Worm (Caenorhabditis elegans) whole organism, L2 larva: Measurements from ENCODE around the gene T05A12.4.

ENCODE experiments used
- C34F6.9 ChIP-seq: fragments of 150-350 bp; optimal IDR thresholded peaks from 2 replicates; lab custom pipeline; 2014; ENCODE audit warnings: missing biosample characterization, missing genetic modification characterization
- F13H6.1 ChIP-seq: sonication (generic microtip); optimal IDR thresholded peaks from 2 replicates; lab custom pipeline; 2016; ENCODE audit warnings: missing genetic modification characterization, missing compliant biosample characterization
- Y55F3AM.14 ChIP-seq: fragments of 200-800 bp; sonication (Bioruptor generic); optimal IDR thresholded peaks from 2 replicates; lab custom pipeline; 2018; ENCODE audit warnings: mild to moderate bottlenecking, missing genetic modification characterization, missing compliant biosample characterization
- ZK546.5 ChIP-seq: sonication (generic microtip); optimal IDR thresholded peaks from 2 replicates; lab custom pipeline; 2017; ENCODE audit warnings: missing biosample characterization, missing genetic modification characterization
- alr-1 ChIP-seq: fragments of 150-350 bp; optimal IDR thresholded peaks from 2 replicates; lab custom pipeline; 2014; ENCODE audit warnings: missing biosample characterization, missing genetic modification characterization
- aly-2 ChIP-seq: fragments of 150-350 bp; optimal IDR thresholded peaks from 2 replicates; lab custom pipeline; 2014; ENCODE audit warnings: missing biosample characterization, missing genetic modification characterization
- ama-1 ChIP-seq: fragments of 150-350 bp; optimal IDR thresholded peaks from 2 replicates; lab custom pipeline; 2018; ENCODE audit warnings: inconsistent platforms
- blmp-1 ChIP-seq: sonication (generic microtip); optimal IDR thresholded peaks from 2 replicates; lab custom pipeline; 2017; ENCODE audit warnings: missing genetic modification characterization, mild to moderate bottlenecking, missing compliant biosample characterization, antibody characterized with exemption, moderate library complexity; ENCODE audit not compliant: insufficient read depth
- ceh-16 ChIP-seq: fragments of 150-350 bp; optimal IDR thresholded peaks from 2 replicates; lab custom pipeline; 2014; ENCODE audit warnings: missing biosample characterization, missing genetic modification characterization
- ceh-82 ChIP-seq: fragments of 150-350 bp; optimal IDR thresholded peaks from 2 replicates; lab custom pipeline; 2014; ENCODE audit warnings: missing biosample characterization, missing genetic modification characterization
- crh-2 ChIP-seq: sonication (generic microtip); optimal IDR thresholded peaks from 2 replicates; lab custom pipeline; 2017; ENCODE audit warnings: missing biosample characterization, missing genetic modification characterization
- dmd-4 ChIP-seq: sonication (generic microtip); optimal IDR thresholded peaks from 2 replicates; lab custom pipeline; 2017; ENCODE audit warnings: missing biosample characterization, missing genetic modification characterization
- egl-27 ChIP-seq: sonication (generic microtip); optimal IDR thresholded peaks from 3 replicates; lab custom pipeline; 2017; ENCODE audit warnings: missing biosample characterization, missing genetic modification reagents, missing genetic modification characterization
- elt-3 ChIP-seq: sonication (generic microtip); optimal IDR thresholded peaks from 2 replicates; lab custom pipeline; 2017; ENCODE audit warnings: missing biosample characterization, missing genetic modification characterization
- gmeb-1 ChIP-seq: fragments of 150-350 bp; optimal IDR thresholded peaks from 2 replicates; lab custom pipeline; 2014; ENCODE audit warnings: missing biosample characterization, missing genetic modification characterization
- lin-13 ChIP-seq: fragments of 150-350 bp; optimal IDR thresholded peaks from 2 replicates; lab custom pipeline; 2014; ENCODE audit warnings: missing biosample characterization, missing genetic modification reagents, missing genetic modification characterization
- mab-5 ChIP-seq: fragments of 150-350 bp; optimal IDR thresholded peaks from 2 replicates; lab custom pipeline; 2014; ENCODE audit warnings: missing biosample characterization, missing genetic modification characterization
- mbf-1 ChIP-seq: sonication (generic microtip); optimal IDR thresholded peaks from 2 replicates; lab custom pipeline; 2017; ENCODE audit warnings: missing biosample characterization, missing genetic modification characterization
- mdl-1 ChIP-seq, 2 experiments: fragments of 150-350 bp in 1 of 2; sonication (generic microtip) in 1 of 2; optimal IDR thresholded peaks; 2 replicates each; lab custom pipeline; 2017; ENCODE audit warnings: missing biosample characterization in 2 of 2, missing genetic modification characterization in 2 of 2
- nhr-10 ChIP-seq: sonication (generic microtip); optimal IDR thresholded peaks from 2 replicates; lab custom pipeline; 2017; ENCODE audit warnings: missing biosample characterization, missing genetic modification characterization
- nhr-11 ChIP-seq: fragments of 150-350 bp; optimal IDR thresholded peaks from 2 replicates; lab custom pipeline; 2014; ENCODE audit warnings: missing biosample characterization, missing genetic modification characterization
- nhr-12 ChIP-seq: fragments of 150-350 bp; optimal IDR thresholded peaks from 2 replicates; lab custom pipeline; 2014; ENCODE audit warnings: missing biosample characterization, missing genetic modification characterization
- nhr-21 ChIP-seq: fragments of 150-350 bp; optimal IDR thresholded peaks from 2 replicates; lab custom pipeline; 2014; ENCODE audit warnings: missing biosample characterization, missing genetic modification characterization
- nhr-23 ChIP-seq: fragments of 150-350 bp; optimal IDR thresholded peaks from 2 replicates; lab custom pipeline; 2014; ENCODE audit warnings: missing biosample characterization, missing genetic modification reagents, missing genetic modification characterization
- nhr-237 ChIP-seq: fragments of 150-350 bp; optimal IDR thresholded peaks from 2 replicates; lab custom pipeline; 2014; ENCODE audit warnings: missing biosample characterization, missing genetic modification characterization
- nhr-25 ChIP-seq: fragments of 150-350 bp; sonication (generic microtip); optimal IDR thresholded peaks from 3 replicates; lab custom pipeline; 2014; ENCODE audit warnings: missing biosample characterization, missing genetic modification characterization
- nhr-77 ChIP-seq: fragments of 150-350 bp; optimal IDR thresholded peaks from 2 replicates; lab custom pipeline; 2014; ENCODE audit warnings: missing biosample characterization, missing genetic modification characterization
- sem-4 ChIP-seq: fragments of 150-350 bp; optimal IDR thresholded peaks from 2 replicates; lab custom pipeline; 2014; ENCODE audit warnings: missing biosample characterization, missing genetic modification reagents, missing genetic modification characterization
- skn-1 ChIP-seq: sonication (generic microtip); optimal IDR thresholded peaks from 2 replicates; lab custom pipeline; 2017; ENCODE audit warnings: missing biosample characterization, missing genetic modification characterization
- sma-3 ChIP-seq: sonication (generic microtip); optimal IDR thresholded peaks from 2 replicates; lab custom pipeline; 2016; ENCODE audit warnings: missing genetic modification reagents, missing genetic modification characterization, missing compliant biosample characterization
- unc-55 ChIP-seq: fragments of 150-350 bp; sonication (generic microtip); optimal IDR thresholded peaks from 3 replicates; lab custom pipeline; 2014; ENCODE audit warnings: missing biosample characterization, missing genetic modification reagents, missing genetic modification characterization
- ztf-1 ChIP-seq: fragments of 200-800 bp; sonication (Bioruptor generic); conservative IDR thresholded peaks from 2 replicates; pipeline ENCODE4 v1.3.6; 2022; ENCODE audit warnings: missing genetic modification characterization, missing compliant biosample characterization
- ztf-4 ChIP-seq: fragments of 150-350 bp; optimal IDR thresholded peaks from 2 replicates; lab custom pipeline; 2014; ENCODE audit warnings: missing biosample characterization, missing genetic modification characterization

T05A12.4 gene

DNA sequence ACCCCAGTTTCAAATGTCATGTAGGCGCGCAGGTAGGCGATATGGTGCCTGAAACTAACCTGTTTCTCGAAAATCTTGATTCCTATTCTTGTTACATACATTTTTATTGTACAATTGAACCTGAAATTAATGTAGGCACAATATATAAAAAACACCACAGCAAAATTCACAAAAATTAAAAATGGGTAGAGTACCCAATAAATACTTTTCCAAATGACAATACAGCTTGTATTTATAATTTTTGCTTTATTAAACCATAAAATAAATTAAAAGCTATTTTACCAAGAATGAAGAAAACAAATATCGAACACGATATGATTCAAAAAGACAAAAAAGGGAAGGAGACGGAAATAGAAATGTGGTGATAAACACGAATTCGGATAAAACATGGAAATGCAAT, 4.4 kb upstream of the T05A12.4 start, which contains the start of gene tre-2:
Gene tre-2 (minus strand): TSS at position 101 of the 400 bp plus-strand sequence.
- TF ChIP-seq nhr-25 (tag; lab: Kevin White, UChicago) = no peak
- TF ChIP-seq alr-1 = no peak
- TF ChIP-seq ceh-16 (tag; lab: Kevin White, UChicago) = no peak
- no peak for TF ChIP-seq dmd-4 (tag; lab: Kevin White, UChicago)
- TF ChIP-seq nhr-77 (tag; lab: Kevin White, UChicago) = no peak
- TF ChIP-seq gmeb-1 (tag; lab: Kevin White, UChicago) = no peak
- TF ChIP-seq aly-2 = no peak
- no peak for TF ChIP-seq Y55F3AM.14 (GFP tag; lab: Kevin White, UChicago)
- no peak for TF ChIP-seq C34F6.9 (tag; lab: Kevin White, UChicago)
- no peak for TF ChIP-seq ZK546.5 (tag; lab: Kevin White, UChicago)
- TF ChIP-seq nhr-23 (tag; lab: Kevin White, UChicago) = no peak
- TF ChIP-seq sma-3 (GFP tag; lab: Kevin White, UChicago) = no peak

DNA sequence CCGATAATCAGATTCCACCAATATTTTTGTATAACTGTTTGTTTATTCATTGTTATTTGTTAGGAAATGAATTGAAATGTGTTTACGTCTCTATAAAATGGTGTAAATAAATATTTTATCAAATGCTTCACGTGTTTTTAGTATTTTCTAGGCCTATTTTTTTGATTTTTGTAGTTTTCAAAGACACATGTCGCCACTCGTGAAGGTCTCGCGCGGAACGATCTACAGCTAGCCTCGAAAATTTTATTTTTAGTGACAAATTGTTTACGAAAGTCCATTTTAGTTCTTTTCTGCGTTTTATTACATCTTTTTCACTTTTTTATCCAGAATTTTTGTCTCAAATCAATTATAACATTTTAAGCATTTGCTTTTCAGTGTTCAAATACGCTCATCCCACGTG, 15.8 kb downstream of the T05A12.4 start, which contains the start of gene T22D1.5:
Gene T22D1.5 (plus strand): TSS at position 376 of the 400 bp plus-strand sequence.
- no peak for TF ChIP-seq nhr-11 (tag; lab: Kevin White, UChicago)
- no peak for TF ChIP-seq ztf-1 (GFP tag; lab: Robert Waterston, UW)

- TF ChIP-seq nhr-21 (tag; lab: Kevin White, UChicago) (no peak), nhr-23 (tag; lab: Kevin White, UChicago) (no peak), nhr-237 (tag; lab: Kevin White, UChicago) (no peak), nhr-11 (tag; lab: Kevin White, UChicago) (no peak), lin-13 (GFP tag; lab: Kevin White, UChicago) (no peak), crh-2 (tag; lab: Kevin White, UChicago) (no peak), skn-1 (tag; lab: Kevin White, UChicago) (no peak)
These were observed 16.9 kb downstream of the T05A12.4 start for ce11 chrIV:6904606-6905005.

DNA sequence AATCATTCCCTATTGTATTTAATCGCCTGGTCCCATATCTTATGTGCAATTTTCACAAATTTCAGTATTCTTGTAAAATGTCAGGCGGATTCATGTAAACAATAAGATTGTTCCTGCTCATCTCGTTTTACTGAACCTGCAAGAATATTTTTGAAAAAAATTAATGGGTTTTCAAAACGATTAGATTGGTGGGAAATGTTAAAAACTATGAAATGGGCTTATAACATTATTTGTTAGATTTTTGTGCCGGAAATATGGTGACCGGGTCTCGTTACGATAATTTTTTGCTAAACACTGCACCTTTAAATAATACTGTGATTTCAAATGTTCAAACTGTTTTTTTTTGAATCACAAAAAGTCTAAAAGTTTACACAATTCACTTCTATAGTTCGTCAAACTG, 17.7 kb downstream of the T05A12.4 start:
- TF ChIP-seq nhr-77 (tag; lab: Kevin White, UChicago) = no peak
- TF ChIP-seq ama-1 (lab: Kevin White, UChicago) = no peak
- no peak for TF ChIP-seq ztf-1 (GFP tag; lab: Robert Waterston, UW)
- TF ChIP-seq egl-27 (tag; lab: Kevin White, UChicago) = no peak
- no peak for TF ChIP-seq nhr-237 (tag; lab: Kevin White, UChicago)
- TF ChIP-seq gmeb-1 (tag; lab: Kevin White, UChicago) = no peak
- TF ChIP-seq blmp-1 = no peak
- no peak for TF ChIP-seq mbf-1 (tag; lab: Kevin White, UChicago)
- no peak for TF ChIP-seq ztf-4 (tag; lab: Kevin White, UChicago)
- TF ChIP-seq mdl-1 (tag; optimal IDR thresholded peaks at IDR 0.05; lab: Kevin White, UChicago) = no peak
- TF ChIP-seq elt-3 (tag; lab: Kevin White, UChicago) = no peak
- TF ChIP-seq F13H6.1 (tag; lab: Kevin White, UChicago) = no peak
- TF ChIP-seq ceh-82 (tag; lab: Kevin White, UChicago) = no peak

DNA sequence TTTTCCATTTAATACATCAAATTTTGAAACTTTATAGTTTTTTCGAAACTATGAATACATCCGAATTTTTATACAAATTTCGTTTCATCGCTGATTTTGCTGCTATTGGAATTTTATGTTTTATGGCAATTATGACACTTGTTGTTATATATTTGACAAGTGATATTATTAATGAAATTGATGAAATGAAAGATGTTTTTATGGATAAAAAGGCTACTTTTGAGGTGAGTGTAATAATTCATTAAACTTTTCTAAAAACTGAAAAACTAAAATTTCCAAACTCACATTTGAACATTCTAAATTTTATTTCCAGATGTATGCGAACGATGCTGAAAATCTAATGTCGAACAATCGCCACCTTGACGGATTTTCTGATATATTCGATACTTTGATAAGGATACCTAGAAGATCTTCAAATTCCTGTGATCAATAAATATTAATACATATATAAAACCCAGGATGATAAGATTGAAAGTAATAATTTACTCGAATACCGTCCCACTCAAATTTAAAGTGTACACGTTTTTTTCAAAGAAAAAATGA, 18.3 kb downstream of the T05A12.4 start, which contains the start of the genes T22D1.17 and T22D1.8:
Gene T22D1.17 (plus strand): TSS at position 51 of the 543 bp plus-strand sequence.
Gene T22D1.8 (minus strand): TSS at position 402 of the 543 bp plus-strand sequence.
- TF ChIP-seq nhr-25 (tag; lab: Kevin White, UChicago) (peak; percentile 62), nhr-21 (tag; lab: Kevin White, UChicago) (peak; percentile 2), nhr-237 (tag; lab: Kevin White, UChicago) (no peak)

- no peak for TF ChIP-seq ama-1 (lab: Kevin White, UChicago)
- no peak for TF ChIP-seq gmeb-1 (tag; lab: Kevin White, UChicago)
- TF ChIP-seq sma-3 (GFP tag; lab: Kevin White, UChicago) = no peak
- no peak for TF ChIP-seq sem-4 (tag; lab: Kevin White, UChicago)
- no peak for TF ChIP-seq nhr-21 (tag; lab: Kevin White, UChicago)
- TF ChIP-seq nhr-10 = no peak
- no peak for TF ChIP-seq egl-27 (tag; lab: Kevin White, UChicago)
- TF ChIP-seq unc-55 (GFP tag; lab: Kevin White, UChicago) = no peak
- TF ChIP-seq nhr-12 = no peak
- TF ChIP-seq elt-3 (tag; lab: Kevin White, UChicago) = no peak
- no peak for TF ChIP-seq mab-5 (tag; lab: Kevin White, UChicago)
- TF ChIP-seq mdl-1 (tag; optimal IDR thresholded peaks at IDR 0.05; lab: Kevin White, UChicago) = no peak
These were observed 19.7 kb downstream of the T05A12.4 start for ce11 chrIV:6907487-6907886.
